Worm (Caenorhabditis elegans) whole organism, early embryonic: Measurements from ENCODE around the gene K02B2.6.

ENCODE experiments used
- ama-1 ChIP-seq: fragments of 150-350 bp; optimal IDR thresholded peaks from 2 replicates; lab custom pipeline; 2014
- hmg-4 ChIP-seq: fragments of 200-800 bp; sonication (Bioruptor generic); optimal IDR thresholded peaks from 2 replicates; lab custom pipeline; 2018; ENCODE audit warnings: mild to moderate bottlenecking, missing genetic modification characterization, missing compliant biosample characterization

DNA sequence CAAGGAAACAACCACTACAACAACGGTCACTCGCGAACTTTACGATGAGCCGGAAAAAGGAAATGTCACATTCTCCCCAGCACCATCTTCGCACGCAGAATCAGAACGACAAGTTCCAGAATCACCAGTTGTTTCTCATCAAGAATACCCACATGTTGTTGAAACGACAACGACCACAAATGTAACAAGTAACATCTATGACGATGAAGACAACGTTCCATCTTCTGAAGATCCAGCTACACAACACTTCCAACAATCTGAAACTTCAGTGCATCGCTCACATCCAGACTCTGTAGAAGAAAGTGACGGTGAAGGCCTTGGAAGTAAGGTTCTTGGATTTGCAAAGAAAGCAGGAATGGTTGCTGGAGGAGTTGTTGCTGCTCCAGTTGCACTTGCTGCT lies 28.4 kb upstream of the K02B2.6 start:
- TF ChIP-seq ama-1 (lab: Kevin White, UChicago) = no peak
- no peak for TF ChIP-seq hmg-4 (GFP tag; lab: Kevin White, UChicago)
